Worm (Caenorhabditis elegans): ENCODE data around the gene twk-42.

ce11 chrV:17706217-17706806 is 26.1 kb downstream of the twk-42 start:
- TF ChIP-seq klf-2 (GFP tag; conservative IDR thresholded peaks at IDR 0.05) (no peak), T22C8.4 (GFP tag; IDR thresholded peaks at IDR 0.05) (no peak), med-1 (GFP tag; optimal IDR thresholded peaks at IDR 0.05; ENCODE audit: insufficient read depth) (no peak)
